Worm (Caenorhabditis elegans) whole organism, L4/young adult: ENCODE data around the gene sec-15.

Experiments
- W03F9.2 ChIP-seq: fragments of 150-350 bp; optimal IDR thresholded peaks from 2 replicates; lab custom pipeline; 2014; ENCODE audit warnings: missing biosample characterization, missing genetic modification characterization
- dao-5 ChIP-seq: sonication (generic microtip); optimal IDR thresholded peaks from 2 replicates; lab custom pipeline; 2016; ENCODE audit warnings: missing genotype, missing genetic modification characterization, moderate library complexity, missing compliant biosample characterization

ce11 chrX:8800983-8801382 lies 34.5 kb downstream of the sec-15 start:
- TF ChIP-seq dao-5 (tag; lab: Kevin White, UChicago): no peak
- TF ChIP-seq W03F9.2 (tag; lab: Kevin White, UChicago): no peak
